Worm (Caenorhabditis elegans): ENCODE data around the gene T28H11.8.

T28H11.8 gene

ce11 chrIV:5002448-5002847 is 18.0 kb downstream of the T28H11.8 start, which contains the start of gene pes-1:
pes-1 (plus strand) TSS chrIV:5002748.
- TF ChIP-seq ztf-29 (GFP tag; IDR thresholded peaks at IDR 0.05), result no peak

- TF ChIP-seq ref-1 (GFP tag; conservative IDR thresholded peaks at IDR 0.05) (no peak), flt-1 (GFP tag; IDR thresholded peaks at IDR 0.05) (no peak), ztf-29 (GFP tag; IDR thresholded peaks at IDR 0.05) (no peak), klf-2 (GFP tag; conservative IDR thresholded peaks at IDR 0.05) (no peak), T22C8.4 (GFP tag; IDR thresholded peaks at IDR 0.05) (no peak), tab-1 (GFP tag; IDR thresholded peaks at IDR 0.05) (no peak), cog-1 (tag; optimal IDR thresholded peaks at IDR 0.05) (no peak), ztf-23 (GFP tag; IDR thresholded peaks at IDR 0.05) (no peak), med-1 (GFP tag; optimal IDR thresholded peaks at IDR 0.05; ENCODE audit: insufficient read depth) (no peak)
Observed at ce11 chrIV:4996956-4997355, 23.5 kb downstream of the T28H11.8 start.

- TF ChIP-seq med-1 (GFP tag; optimal IDR thresholded peaks at IDR 0.05; ENCODE audit: insufficient read depth) (no peak), ztf-29 (GFP tag; IDR thresholded peaks at IDR 0.05) (no peak), klf-2 (GFP tag; conservative IDR thresholded peaks at IDR 0.05) (no peak), ref-1 (GFP tag; conservative IDR thresholded peaks at IDR 0.05) (no peak), T22C8.4 (GFP tag; IDR thresholded peaks at IDR 0.05) (no peak), tab-1 (GFP tag; IDR thresholded peaks at IDR 0.05) (no peak), cog-1 (tag; optimal IDR thresholded peaks at IDR 0.05) (no peak), ztf-23 (GFP tag; IDR thresholded peaks at IDR 0.05) (no peak), flt-1 (GFP tag; IDR thresholded peaks at IDR 0.05) (no peak)
Observed at ce11 chrIV:4995842-4996241, 24.6 kb downstream of the T28H11.8 start, which contains the start of gene ssq-2. ssq-2 (plus strand) TSS chrIV:4996142.

ce11 chrIV:4993128-4993527 is 27.3 kb downstream of the T28H11.8 start:
- TF ChIP-seq T22C8.4 (GFP tag; IDR thresholded peaks at IDR 0.05) (no peak), klf-2 (GFP tag; conservative IDR thresholded peaks at IDR 0.05) (no peak), flt-1 (GFP tag; IDR thresholded peaks at IDR 0.05) (no peak), ztf-29 (GFP tag; IDR thresholded peaks at IDR 0.05) (no peak), tab-1 (GFP tag; IDR thresholded peaks at IDR 0.05) (no peak), ref-1 (GFP tag; conservative IDR thresholded peaks at IDR 0.05) (no peak), med-1 (GFP tag; optimal IDR thresholded peaks at IDR 0.05; ENCODE audit: insufficient read depth) (no peak), ztf-23 (GFP tag; IDR thresholded peaks at IDR 0.05) (no peak), cog-1 (tag; optimal IDR thresholded peaks at IDR 0.05) (no peak)

ce11 chrIV:4992089-4992488 is 28.3 kb downstream of the T28H11.8 start, which contains the start of gene str-162:
str-162 (plus strand) TSS chrIV:4992389.
- TF ChIP-seq tab-1 (GFP tag; IDR thresholded peaks at IDR 0.05), result no peak
- no peak for TF ChIP-seq med-1 (GFP tag; optimal IDR thresholded peaks at IDR 0.05; ENCODE audit: insufficient read depth)
- no peak for TF ChIP-seq flt-1 (GFP tag; IDR thresholded peaks at IDR 0.05)
- TF ChIP-seq klf-2 (GFP tag; conservative IDR thresholded peaks at IDR 0.05), result no peak
- no peak for TF ChIP-seq ztf-23 (GFP tag; IDR thresholded peaks at IDR 0.05)

- TF ChIP-seq T22C8.4 (GFP tag; IDR thresholded peaks at IDR 0.05), result no peak
- TF ChIP-seq klf-2 (GFP tag; conservative IDR thresholded peaks at IDR 0.05), result no peak
- TF ChIP-seq flt-1 (GFP tag; IDR thresholded peaks at IDR 0.05), result no peak
- TF ChIP-seq cog-1 (tag; optimal IDR thresholded peaks at IDR 0.05), result no peak
- no peak for TF ChIP-seq ztf-29 (GFP tag; IDR thresholded peaks at IDR 0.05)
- no peak for TF ChIP-seq med-1 (GFP tag; optimal IDR thresholded peaks at IDR 0.05; ENCODE audit: insufficient read depth)
- TF ChIP-seq tab-1 (GFP tag; IDR thresholded peaks at IDR 0.05), result no peak
- TF ChIP-seq ztf-23 (GFP tag; IDR thresholded peaks at IDR 0.05), result no peak
- TF ChIP-seq ref-1 (GFP tag; conservative IDR thresholded peaks at IDR 0.05), result no peak
Observed at ce11 chrIV:4988531-4988930, 31.9 kb downstream of the T28H11.8 start, which contains the start of gene E03H12.7. E03H12.7 (minus strand) TSS chrIV:4988631.

- TF ChIP-seq ztf-23 (GFP tag; IDR thresholded peaks at IDR 0.05) (no peak), tab-1 (GFP tag; IDR thresholded peaks at IDR 0.05) (no peak), ztf-29 (GFP tag; IDR thresholded peaks at IDR 0.05) (no peak), cog-1 (tag; optimal IDR thresholded peaks at IDR 0.05) (no peak), med-1 (GFP tag; optimal IDR thresholded peaks at IDR 0.05; ENCODE audit: insufficient read depth) (no peak), T22C8.4 (GFP tag; IDR thresholded peaks at IDR 0.05) (no peak), flt-1 (GFP tag; IDR thresholded peaks at IDR 0.05) (no peak), klf-2 (GFP tag; conservative IDR thresholded peaks at IDR 0.05) (no peak), ref-1 (GFP tag; conservative IDR thresholded peaks at IDR 0.05) (no peak)
Observed at ce11 chrIV:4986246-4986645, 34.2 kb downstream of the T28H11.8 start, which contains the start of gene clec-177. clec-177 (plus strand) TSS chrIV:4986546.

ce11 chrIV:4983746-4984145 is 36.7 kb downstream of the T28H11.8 start, which contains the start of gene clec-176:
clec-176 (plus strand) TSS chrIV:4984046.
- TF ChIP-seq ztf-23 (GFP tag; IDR thresholded peaks at IDR 0.05) (no peak), tab-1 (GFP tag; IDR thresholded peaks at IDR 0.05) (no peak), med-1 (GFP tag; optimal IDR thresholded peaks at IDR 0.05; ENCODE audit: insufficient read depth) (no peak), flt-1 (GFP tag; IDR thresholded peaks at IDR 0.05) (no peak), cog-1 (tag; optimal IDR thresholded peaks at IDR 0.05) (no peak), ztf-29 (GFP tag; IDR thresholded peaks at IDR 0.05) (no peak), ref-1 (GFP tag; conservative IDR thresholded peaks at IDR 0.05) (no peak), T22C8.4 (GFP tag; IDR thresholded peaks at IDR 0.05) (no peak), klf-2 (GFP tag; conservative IDR thresholded peaks at IDR 0.05) (no peak)

ce11 chrIV:4982477-4982876 is 38.0 kb downstream of the T28H11.8 start, which contains the start of gene E03H12.4:
E03H12.4 (plus strand) TSS chrIV:4982596.
- TF ChIP-seq med-1 (GFP tag; optimal IDR thresholded peaks at IDR 0.05; ENCODE audit: insufficient read depth) (no peak), flt-1 (GFP tag; IDR thresholded peaks at IDR 0.05) (no peak), cog-1 (tag; optimal IDR thresholded peaks at IDR 0.05) (no peak), ztf-29 (GFP tag; IDR thresholded peaks at IDR 0.05) (no peak), T22C8.4 (GFP tag; IDR thresholded peaks at IDR 0.05) (no peak), ztf-23 (GFP tag; IDR thresholded peaks at IDR 0.05) (no peak), tab-1 (GFP tag; IDR thresholded peaks at IDR 0.05) (no peak), klf-2 (GFP tag; conservative IDR thresholded peaks at IDR 0.05) (no peak), ref-1 (GFP tag; conservative IDR thresholded peaks at IDR 0.05) (no peak)

- no peak for TF ChIP-seq ztf-29 (GFP tag; IDR thresholded peaks at IDR 0.05)
- no peak for TF ChIP-seq cog-1 (tag; optimal IDR thresholded peaks at IDR 0.05)
- TF ChIP-seq klf-2 (GFP tag; conservative IDR thresholded peaks at IDR 0.05), result no peak
- TF ChIP-seq tab-1 (GFP tag; IDR thresholded peaks at IDR 0.05), result no peak
- TF ChIP-seq ztf-23 (GFP tag; IDR thresholded peaks at IDR 0.05), result no peak
- no peak for TF ChIP-seq flt-1 (GFP tag; IDR thresholded peaks at IDR 0.05)
- TF ChIP-seq med-1 (GFP tag; optimal IDR thresholded peaks at IDR 0.05; ENCODE audit: insufficient read depth), result no peak
Observed at ce11 chrIV:4981027-4981426, 39.4 kb downstream of the T28H11.8 start, which contains the start of gene srz-24. srz-24 (minus strand) TSS chrIV:4981127.

All from whole organism, midembryonic.